Fruit fly (Drosophila melanogaster) Kc167 (cell line): ENCODE data around the gene Ctps.

Experiments used
- Myc ChIP-seq: fragments of >200 bp; optimal IDR thresholded peaks from 2 replicates; lab custom pipeline; 2017; ENCODE audit warnings: missing external identifiers
- Sin3A ChIP-seq: fragments of >200 bp; optimal IDR thresholded peaks from 2 replicates; lab custom pipeline; 2018; ENCODE audit warnings: missing external identifiers
- insv ChIP-seq: fragments of >200 bp; optimal IDR thresholded peaks from 3 replicates; lab custom pipeline; 2018; ENCODE audit warnings: missing external identifiers
- psq ChIP-seq: fragments of >200 bp; optimal IDR thresholded peaks from 2 replicates; lab custom pipeline; 2017; ENCODE audit warnings: missing external identifiers

DNA sequence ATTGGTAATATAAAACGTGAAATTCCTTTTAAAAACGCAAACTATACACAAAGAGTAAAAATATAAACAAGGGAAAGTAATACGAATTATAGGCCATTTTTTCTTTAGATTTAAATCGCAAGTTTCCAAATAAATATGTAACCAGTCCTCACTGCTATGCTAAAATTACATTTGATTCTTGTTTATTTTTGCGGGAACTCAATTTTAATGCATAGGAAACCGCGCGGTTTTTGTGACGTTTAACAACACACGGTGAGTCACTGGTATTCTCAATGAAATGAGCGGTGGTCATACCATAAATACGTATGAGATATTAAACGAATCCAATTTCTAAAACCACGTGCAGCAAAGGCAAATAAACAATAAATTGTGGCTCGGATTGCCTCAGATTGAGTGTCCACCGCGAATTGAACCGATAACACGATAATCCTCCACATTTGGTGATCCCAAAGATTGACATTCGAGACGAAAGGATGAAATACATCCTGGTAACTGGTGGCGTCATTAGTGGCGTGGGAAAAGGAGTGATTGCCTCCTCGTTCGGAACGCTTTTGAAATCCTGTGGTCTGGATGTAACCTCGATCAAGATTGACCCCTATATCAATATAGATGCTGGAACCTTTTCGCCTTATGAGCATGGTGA is at the start of gene Ctps:
- TF ChIP-seq psq (lab: Kevin White, UChicago) (no peak), Sin3A (lab: Kevin White, UChicago) (no peak), insv (no peak), Myc (no peak)
